Worm (Caenorhabditis elegans) whole organism, L4 larva: ENCODE results near the gene C02E7.10.

Experiments used
- ceh-32 ChIP-seq: sonication (generic microtip); optimal IDR thresholded peaks from 2 replicates; lab custom pipeline; 2016; ENCODE audit warnings: mild to moderate bottlenecking, missing genetic modification characterization, missing compliant biosample characterization; ENCODE audit not compliant: poor library complexity
- ces-1 ChIP-seq: fragments of 150-350 bp; sonication (generic microtip); optimal IDR thresholded peaks from 4 replicates; lab custom pipeline; 2014; ENCODE audit warnings: missing biosample characterization, missing genetic modification reagents, missing genetic modification characterization
- duxl-1 ChIP-seq: sonication (generic microtip); optimal IDR thresholded peaks from 2 replicates; lab custom pipeline; 2016; ENCODE audit warnings: mild to moderate bottlenecking, missing genetic modification characterization, moderate library complexity, missing compliant biosample characterization; ENCODE audit not compliant: poor library complexity
- fkh-10 ChIP-seq: fragments of 150-350 bp; optimal IDR thresholded peaks from 2 replicates; lab custom pipeline; 2014; ENCODE audit warnings: missing biosample characterization, missing genetic modification reagents, missing genetic modification characterization
- fos-1 ChIP-seq: fragments of 150-350 bp; optimal IDR thresholded peaks from 2 replicates; lab custom pipeline; 2014; ENCODE audit warnings: missing biosample characterization, missing genetic modification characterization
- hlh-30 ChIP-seq: sonication (generic microtip); optimal IDR thresholded peaks from 2 replicates; lab custom pipeline; 2017; ENCODE audit warnings: antibody characterized with exemption, mild to moderate bottlenecking, missing genetic modification characterization, missing compliant biosample characterization; ENCODE audit not compliant: insufficient read depth
- nhr-28 ChIP-seq: fragments of 150-350 bp; optimal IDR thresholded peaks from 2 replicates; lab custom pipeline; 2014; ENCODE audit warnings: missing biosample characterization, missing genetic modification characterization
- nhr-76 ChIP-seq: fragments of 150-350 bp; optimal IDR thresholded peaks from 2 replicates; lab custom pipeline; 2014; ENCODE audit warnings: missing biosample characterization, missing genetic modification characterization
- ztf-7 ChIP-seq: fragments of 150-350 bp; optimal IDR thresholded peaks from 2 replicates; lab custom pipeline; 2014; ENCODE audit warnings: missing biosample characterization, missing genetic modification characterization

DNA sequence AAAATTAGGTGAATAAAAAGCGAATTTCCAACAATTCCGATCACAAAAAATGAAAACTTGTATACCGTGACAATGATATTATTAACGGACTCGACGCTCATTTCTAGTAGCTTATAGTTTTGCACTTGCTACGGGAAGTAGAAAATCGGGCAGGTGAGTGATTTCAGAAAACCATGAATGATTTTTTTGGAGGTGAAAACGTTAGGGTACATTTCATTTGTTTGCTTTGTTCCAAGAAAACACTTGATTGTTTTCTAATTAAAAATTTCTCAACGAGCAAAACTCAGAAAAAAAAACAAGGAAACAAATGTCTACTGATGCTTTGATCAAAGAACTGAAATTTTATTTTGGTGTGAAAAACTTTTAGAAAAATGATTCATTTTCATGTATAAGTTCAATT is 48.0 kb upstream of the C02E7.10 start, which contains the start of gene srsx-12:
- TF ChIP-seq nhr-76 (tag; lab: Kevin White, UChicago) (no peak), fos-1 (tag; lab: Kevin White, UChicago) (no peak), duxl-1 (tag; lab: Kevin White, UChicago) (no peak), ceh-32 (no peak), ces-1 (GFP tag; lab: Kevin White, UChicago) (no peak), ztf-7 (tag; lab: Kevin White, UChicago) (no peak), fkh-10 (no peak), hlh-30 (tag; lab: Kevin White, UChicago) (no peak), nhr-28 (tag; lab: Kevin White, UChicago) (no peak)
